Fruit fly (Drosophila melanogaster) whole organism, embryonic: Measurements from ENCODE around the gene CG13075.
A peak's percentile ranks its signal among the peaks of the same experiment; 100 is the strongest.

Experiments
- Adf1 ChIP-seq: fragments of 200-800 bp; sonication (Bioruptor generic); IDR thresholded peaks from 2 replicates; pipeline ENCODE4 v1.3.6; 2022; ENCODE audit warnings: missing biosample characterization, missing genetic modification characterization
- Bdp1 ChIP-seq: fragments of 200-800 bp; sonication (Bioruptor generic); optimal IDR thresholded peaks from 3 replicates; lab custom pipeline; 2016; ENCODE audit warnings: missing biosample characterization, missing genetic modification characterization
- CG11456 ChIP-seq: fragments of 200-800 bp; sonication (Bioruptor generic); IDR thresholded peaks from 3 replicates; pipeline ENCODE4 v1.3.6; 2022; ENCODE audit warnings: missing biosample characterization, missing genetic modification characterization
- CG11696 ChIP-seq: fragments of 200-800 bp; sonication (Bioruptor generic); IDR thresholded peaks from 2 replicates; pipeline ENCODE4 v1.3.6; 2022; ENCODE audit warnings: missing biosample characterization, missing genetic modification characterization
- CG11723 ChIP-seq: fragments of 200-800 bp; sonication (Bioruptor generic); optimal IDR thresholded peaks from 2 replicates; lab custom pipeline; 2017; ENCODE audit warnings: missing biosample characterization, mild to moderate bottlenecking, missing genetic modification characterization
- CG13424 ChIP-seq: fragments of 200-800 bp; sonication (Bioruptor generic); optimal IDR thresholded peaks from 2 replicates; lab custom pipeline; 2019; ENCODE audit warnings: missing biosample characterization, mild to moderate bottlenecking, missing genetic modification characterization, moderate library complexity
- CG13624 ChIP-seq: fragments of 200-800 bp; sonication (Bioruptor generic); optimal IDR thresholded peaks from 2 replicates; lab custom pipeline; 2016; ENCODE audit warnings: missing biosample characterization, missing genetic modification characterization
- CG1832 ChIP-seq: fragments of 200-800 bp; sonication (Bioruptor generic); optimal IDR thresholded peaks from 2 replicates; lab custom pipeline; 2017; ENCODE audit warnings: missing biosample characterization, mild to moderate bottlenecking, missing genetic modification characterization, inconsistent platforms
- CG18476 ChIP-seq: fragments of 200-800 bp; sonication (Bioruptor generic); optimal IDR thresholded peaks from 2 replicates; lab custom pipeline; 2016; ENCODE audit warnings: missing biosample characterization, mild to moderate bottlenecking, missing genetic modification characterization
- CG3281 ChIP-seq: fragments of 200-800 bp; sonication (Bioruptor generic); optimal IDR thresholded peaks from 3 replicates; lab custom pipeline; 2017; ENCODE audit warnings: missing biosample characterization, mild to moderate bottlenecking, missing genetic modification characterization
- CG34422 ChIP-seq: fragments of 200-800 bp; sonication (Bioruptor generic); IDR thresholded peaks from 3 replicates; pipeline ENCODE4 v1.3.6; 2022; ENCODE audit warnings: missing biosample characterization, missing genetic modification characterization
- CG3726 ChIP-seq: fragments of 200-800 bp; sonication (Bioruptor generic); IDR thresholded peaks from 3 replicates; pipeline ENCODE4, ENCODE4 v1.3.6; 2022; ENCODE audit warnings: missing biosample characterization, missing genetic modification characterization
- CG5953 ChIP-seq: fragments of 200-800 bp; sonication (Bioruptor generic); IDR thresholded peaks from 2 replicates; pipeline ENCODE4 v1.3.6; 2022; ENCODE audit warnings: missing biosample characterization, missing genetic modification characterization
- CG7987 ChIP-seq: fragments of 200-800 bp; sonication (Bioruptor generic); optimal IDR thresholded peaks from 2 replicates; lab custom pipeline; 2018; ENCODE audit warnings: missing biosample characterization, mild to moderate bottlenecking, missing genetic modification characterization, moderate library complexity
- CG8478 ChIP-seq: fragments of >200 bp; optimal IDR thresholded peaks from 2 replicates; lab custom pipeline; 2018
- CG9609 ChIP-seq: fragments of 200-800 bp; sonication (Bioruptor generic); optimal IDR thresholded peaks from 3 replicates; lab custom pipeline; 2016; ENCODE audit warnings: missing biosample characterization, missing genetic modification characterization
- Chrac-16 ChIP-seq: fragments of 200-800 bp; sonication (Bioruptor generic); optimal IDR thresholded peaks from 3 replicates; lab custom pipeline; 2016; ENCODE audit warnings: missing biosample characterization, missing genetic modification characterization
- Eip74EF ChIP-seq, 2 experiments: fragments of 200-800 bp in 1 of 2; fragments of >200 bp in 1 of 2; sonication (Bioruptor generic) in 1 of 2; optimal IDR thresholded peaks; 2 replicates each; lab custom pipeline; 2017 to 2019; ENCODE audit warnings: missing biosample characterization in 2 of 2, missing genetic modification characterization in 2 of 2, mild to moderate bottlenecking in 1 of 2, moderate library complexity in 1 of 2
- Hand ChIP-seq: fragments of 200-800 bp; sonication (Bioruptor generic); optimal IDR thresholded peaks from 2 replicates; lab custom pipeline; 2017; ENCODE audit warnings: mild to moderate bottlenecking, missing biosample characterization, missing genetic modification reagents, missing genetic modification characterization
- Jarid2 ChIP-seq: fragments of 200-800 bp; sonication (Bioruptor generic); optimal IDR thresholded peaks from 3 replicates; lab custom pipeline; 2017; ENCODE audit warnings: mild to moderate bottlenecking, missing biosample characterization, missing genetic modification reagents, missing genetic modification characterization
- Lim3 ChIP-seq: fragments of 200-800 bp; sonication (Bioruptor generic); IDR thresholded peaks from 2 replicates; pipeline ENCODE4 v1.3.6; 2022; ENCODE audit warnings: missing biosample characterization, missing genetic modification characterization
- Neu2 ChIP-seq: fragments of 200-800 bp; sonication (Bioruptor generic); optimal IDR thresholded peaks from 3 replicates; lab custom pipeline; 2016; ENCODE audit warnings: missing biosample characterization, missing genetic modification characterization, borderline replicate concordance
- Poxn ChIP-seq: fragments of 200-800 bp; sonication (Bioruptor generic); IDR thresholded peaks from 2 replicates; pipeline ENCODE4 v1.3.6; 2022; ENCODE audit warnings: missing biosample characterization, missing genetic modification characterization
- Ptx1 ChIP-seq: fragments of 200-800 bp; sonication (Bioruptor generic); IDR thresholded peaks from 2 replicates; pipeline ENCODE4 v1.3.6; 2022; ENCODE audit warnings: missing biosample characterization, missing genetic modification characterization
- Six4 ChIP-seq: fragments of 200-800 bp; sonication (Bioruptor generic); optimal IDR thresholded peaks from 2 replicates; lab custom pipeline; 2016; ENCODE audit warnings: missing biosample characterization, missing genetic modification characterization
- Ssrp ChIP-seq: fragments of 200-800 bp; sonication (Bioruptor generic); optimal IDR thresholded peaks from 2 replicates; lab custom pipeline; 2018; ENCODE audit warnings: missing biosample characterization, mild to moderate bottlenecking, missing genetic modification characterization, moderate library complexity
- Xrp1 ChIP-seq: fragments of 200-800 bp; sonication (Bioruptor generic); IDR thresholded peaks from 2 replicates; pipeline ENCODE4 v1.3.6; 2022; ENCODE audit warnings: missing biosample characterization, missing genetic modification characterization
- ac ChIP-seq: fragments of 200-800 bp; sonication (Bioruptor generic); optimal IDR thresholded peaks from 3 replicates; lab custom pipeline; 2017; ENCODE audit warnings: missing biosample characterization, mild to moderate bottlenecking, missing genetic modification characterization
- bbx ChIP-seq: fragments of 200-800 bp; sonication (Bioruptor generic); IDR thresholded peaks from 2 replicates; pipeline ENCODE4 v1.3.6; 2022; ENCODE audit warnings: missing biosample characterization, missing genetic modification characterization; ENCODE audit not compliant: partially characterized antibody
- bowl ChIP-seq: fragments of 200-800 bp; sonication (Bioruptor generic); IDR thresholded peaks from 2 replicates; pipeline ENCODE4 v1.3.6; 2022; ENCODE audit warnings: missing biosample characterization, missing genetic modification characterization
- chif ChIP-seq, 2 experiments: fragments of 200-800 bp; sonication (Bioruptor generic); optimal IDR thresholded peaks; 3 replicates each; lab custom pipeline; 2016; ENCODE audit warnings: missing biosample characterization in 2 of 2, missing genetic modification characterization in 2 of 2
- crp ChIP-seq, 2 experiments: fragments of 200-800 bp; sonication (Bioruptor generic); optimal IDR thresholded peaks; 2 replicates in 1 of 2; 3 replicates in 1 of 2; lab custom pipeline; 2017; ENCODE audit warnings: missing biosample characterization in 2 of 2, missing genetic modification characterization in 2 of 2, mild to moderate bottlenecking in 1 of 2, moderate library complexity in 1 of 2
- dm ChIP-seq: fragments of 200-800 bp; sonication (Bioruptor generic); optimal IDR thresholded peaks from 3 replicates; lab custom pipeline; 2016; ENCODE audit warnings: missing biosample characterization, missing genetic modification characterization
- fd102C ChIP-seq: fragments of 200-800 bp; sonication (Bioruptor generic); optimal IDR thresholded peaks from 2 replicates; lab custom pipeline; 2018; ENCODE audit warnings: missing biosample characterization, mild to moderate bottlenecking, missing genetic modification characterization, moderate library complexity
- fd96Cb ChIP-seq: fragments of 200-800 bp; sonication (Bioruptor generic); optimal IDR thresholded peaks from 2 replicates; lab custom pipeline; 2018; ENCODE audit warnings: missing biosample characterization, mild to moderate bottlenecking, missing genetic modification characterization, moderate library complexity
- ftz-f1 ChIP-seq: fragments of 200-800 bp; sonication (Bioruptor generic); optimal IDR thresholded peaks from 2 replicates; lab custom pipeline; 2016; ENCODE audit warnings: missing biosample characterization, missing genetic modification characterization
- gce ChIP-seq: fragments of 200-800 bp; sonication (Bioruptor generic); IDR thresholded peaks from 3 replicates; pipeline ENCODE4 v1.3.6; 2022; ENCODE audit warnings: missing biosample characterization, missing genetic modification characterization
- kay ChIP-seq: fragments of 200-800 bp; sonication (Bioruptor generic); optimal IDR thresholded peaks from 2 replicates; lab custom pipeline; 2016; ENCODE audit warnings: missing biosample characterization, missing genetic modification characterization
- odd ChIP-seq: fragments of 200-800 bp; sonication (Bioruptor generic); optimal IDR thresholded peaks from 2 replicates; lab custom pipeline; 2017; ENCODE audit warnings: missing biosample characterization, mild to moderate bottlenecking, missing genetic modification characterization
- org-1 ChIP-seq: fragments of 200-800 bp; sonication (Bioruptor generic); optimal IDR thresholded peaks from 2 replicates; lab custom pipeline; 2017; ENCODE audit warnings: missing biosample characterization, missing genetic modification characterization
- pan ChIP-seq, 4 experiments: fragments of >200 bp in 3 of 4; fragments of 200-800 bp in 1 of 4; sonication (Bioruptor generic) in 1 of 4; optimal IDR thresholded peaks in 3 of 4; IDR thresholded peaks in 1 of 4; 2 replicates each; pipeline versions ENCODE4 v1.3.6 to Lab custom; 2017 to 2022; ENCODE audit warnings: missing biosample characterization in 2 of 4, missing genetic modification characterization in 2 of 4, mixed read lengths in 1 of 4
- pfk ChIP-seq: fragments of 200-800 bp; sonication (Bioruptor generic); optimal IDR thresholded peaks from 2 replicates; lab custom pipeline; 2018; ENCODE audit warnings: missing biosample characterization, mild to moderate bottlenecking, missing genetic modification characterization, moderate library complexity
- repo ChIP-seq: fragments of 200-800 bp; sonication (Bioruptor generic); optimal IDR thresholded peaks from 2 replicates; lab custom pipeline; 2016; ENCODE audit warnings: missing biosample characterization, missing genetic modification characterization
- sens ChIP-seq: fragments of 200-800 bp; sonication (Bioruptor generic); peaks from one replicate; lab custom pipeline; 2016; ENCODE audit warnings: missing biosample characterization, missing genetic modification characterization
- sima ChIP-seq: fragments of 200-800 bp; sonication (Bioruptor generic); optimal IDR thresholded peaks from 2 replicates; lab custom pipeline; 2016; ENCODE audit warnings: missing biosample characterization, missing genetic modification characterization
- sisA ChIP-seq: fragments of 200-800 bp; sonication (Bioruptor generic); IDR thresholded peaks from 2 replicates; pipeline ENCODE4 v1.3.6; 2022; ENCODE audit warnings: missing biosample characterization, missing genetic modification characterization
- so ChIP-seq: fragments of 200-800 bp; sonication (Bioruptor generic); IDR thresholded peaks from 3 replicates; pipeline ENCODE4 v1.3.6; 2022; ENCODE audit warnings: missing biosample characterization, missing genetic modification characterization
- tgo ChIP-seq: fragments of 200-800 bp; sonication (Bioruptor generic); IDR thresholded peaks from 3 replicates; pipeline ENCODE4 v1.3.6; 2022; ENCODE audit warnings: missing biosample characterization, missing genetic modification characterization
- tin ChIP-seq: fragments of 200-800 bp; sonication (Bioruptor generic); optimal IDR thresholded peaks from 3 replicates; lab custom pipeline; 2016; ENCODE audit warnings: missing biosample characterization, missing genetic modification characterization
- vnd ChIP-seq: fragments of 200-800 bp; sonication (Bioruptor generic); IDR thresholded peaks from 3 replicates; pipeline ENCODE4 v1.3.6; 2022; ENCODE audit warnings: missing biosample characterization, missing genetic modification characterization; ENCODE audit not compliant: partially characterized antibody

CG13075 gene

DNA sequence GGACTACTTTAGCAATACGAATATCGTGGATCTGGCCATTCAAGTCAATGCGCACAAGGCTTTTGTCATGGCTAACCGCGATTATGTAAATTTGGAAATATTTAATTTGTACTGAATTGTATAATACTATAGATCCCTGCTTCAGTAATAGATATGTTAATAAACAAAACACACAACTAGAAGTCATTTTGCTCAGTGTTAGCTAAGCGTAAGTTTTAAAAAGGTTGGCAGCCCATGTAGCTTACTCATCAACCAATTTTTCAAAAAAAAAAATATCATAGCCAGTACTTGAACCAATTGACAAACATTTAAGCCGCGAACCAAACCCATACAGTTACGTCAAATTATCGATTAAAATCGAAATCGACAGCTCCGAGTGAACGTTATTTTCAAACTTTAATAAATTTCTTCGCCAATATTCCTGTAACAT lies 46.7 kb upstream of the CG13075 start (continued):
- peak; percentile 74 for TF ChIP-seq Six4
- no peak for TF ChIP-seq crp (GFP tag; optimal IDR thresholded peaks at IDR 0.05; lab: Kevin White, UChicago)
- peak; percentile 74; the same call in 2 of the 3 replicates for TF ChIP-seq gce (GFP tag; lab: Robert Waterston, UW)
- peak; percentile 60 for TF ChIP-seq CG9609 (GFP tag; lab: Kevin White, UChicago)
- peak; percentile 75 for TF ChIP-seq Ptx1 (GFP tag; lab: Robert Waterston, UW)
- peak; percentile 65 for TF ChIP-seq odd (GFP tag; lab: Kevin White, UChicago)
- peak; percentile 93 for TF ChIP-seq kay (GFP tag; lab: Kevin White, UChicago)
- peak; percentile 52 for TF ChIP-seq Jarid2 (GFP tag; lab: Kevin White, UChicago)
- peak; percentile 74 for TF ChIP-seq CG13424 (tag; lab: Kevin White, UChicago)
- TF ChIP-seq sens (GFP tag; lab: Kevin White, UChicago) = peak; percentile 96
- peak; percentile 62 for TF ChIP-seq CG18476
- TF ChIP-seq pfk = no peak
- peak; percentile 61 for TF ChIP-seq bbx (GFP tag; lab: Robert Waterston, UW)
- TF ChIP-seq fd102C (GFP tag; lab: Kevin White, UChicago) = peak; percentile 26
- no peak for TF ChIP-seq CG1832
- TF ChIP-seq CG8478 (lab: Kevin White, UChicago) = no peak
- TF ChIP-seq org-1 = peak; percentile 29
- peak; percentile 77 for TF ChIP-seq Hand
- TF ChIP-seq tin (GFP tag; lab: Kevin White, UChicago) = peak; percentile 81
- TF ChIP-seq vnd = peak; percentile 42; the same call in 1 of the 3 replicates
- TF ChIP-seq Chrac-16 (GFP tag; lab: Kevin White, UChicago) = peak; percentile 64
- TF ChIP-seq Poxn = no peak
- peak; percentile 61; the same call in 2 of the 3 replicates for TF ChIP-seq CG34422 (GFP tag; lab: Robert Waterston, UW)
- peak; percentile 45 for TF ChIP-seq CG11723 (GFP tag; lab: Kevin White, UChicago)
- no peak for TF ChIP-seq pan (optimal IDR thresholded peaks at IDR 0.05; lab: Kevin White, UChicago)
- peak in 1 of 2 experiments; percentile 85 for TF ChIP-seq pan (GFP tag; optimal IDR thresholded peaks at IDR 0.05 in 1 of 2, IDR thresholded peaks at IDR 0.05 in 1 of 2)
- peak; percentile 81 for TF ChIP-seq CG3281 (GFP tag; lab: Kevin White, UChicago)
- peak; percentile 54 for TF ChIP-seq fd96Cb (tag; lab: Kevin White, UChicago)
- TF ChIP-seq dm (GFP tag; lab: Kevin White, UChicago) = peak; percentile 36
- peak; percentile 53 to 76 for TF ChIP-seq chif (GFP tag; optimal IDR thresholded peaks at IDR 0.05; lab: Kevin White, UChicago)
- peak; percentile 52 for TF ChIP-seq Ssrp
- peak; percentile 39 for TF ChIP-seq ftz-f1 (GFP tag; lab: Kevin White, UChicago)
- TF ChIP-seq Neu2 (GFP tag; lab: Kevin White, UChicago) = peak; percentile 54
- peak; percentile 87 for TF ChIP-seq CG11456 (GFP tag; lab: Robert Waterston, UW)
- peak; percentile 86 for TF ChIP-seq CG13624 (GFP tag; lab: Kevin White, UChicago)
- no peak for TF ChIP-seq bowl (GFP tag; lab: Robert Waterston, UW)
- TF ChIP-seq so (GFP tag; lab: Robert Waterston, UW) = peak; percentile 88
- 0 out of 3 replicates have a peak, but pooled peaks have one; percentile 56 for TF ChIP-seq CG3726 (GFP tag; lab: Robert Waterston, UW)
- TF ChIP-seq repo (GFP tag; lab: Kevin White, UChicago) = peak; percentile 73
- peak; percentile 71 for TF ChIP-seq ac (GFP tag; lab: Kevin White, UChicago)
- peak; percentile 85 for TF ChIP-seq Xrp1 (GFP tag; lab: Robert Waterston, UW)
- peak; percentile 66 for TF ChIP-seq CG11696 (GFP tag; lab: Robert Waterston, UW)
- TF ChIP-seq tgo (GFP tag; lab: Robert Waterston, UW) = peak; percentile 80
- TF ChIP-seq Eip74EF (GFP tag; optimal IDR thresholded peaks at IDR 0.05; lab: Kevin White, UChicago) = peak in 1 of 2 experiments; percentile 65
- TF ChIP-seq sisA (GFP tag; lab: Robert Waterston, UW) = peak; percentile 81
- TF ChIP-seq CG7987 (GFP tag; lab: Kevin White, UChicago) = peak; percentile 62
- peak; percentile 53 for TF ChIP-seq Adf1
- TF ChIP-seq CG5953 = peak; percentile 70; the same call in 1 of the 2 replicates
- TF ChIP-seq Lim3 = 0 out of 2 replicates have a peak, but pooled peaks have one; percentile 6
- TF ChIP-seq Bdp1 (GFP tag; lab: Kevin White, UChicago) = peak; percentile 56
- TF ChIP-seq sima = no peak
